Worm (Caenorhabditis elegans): ENCODE results near the gene ndnf-1.

The ndnf-1 gene

DNA sequence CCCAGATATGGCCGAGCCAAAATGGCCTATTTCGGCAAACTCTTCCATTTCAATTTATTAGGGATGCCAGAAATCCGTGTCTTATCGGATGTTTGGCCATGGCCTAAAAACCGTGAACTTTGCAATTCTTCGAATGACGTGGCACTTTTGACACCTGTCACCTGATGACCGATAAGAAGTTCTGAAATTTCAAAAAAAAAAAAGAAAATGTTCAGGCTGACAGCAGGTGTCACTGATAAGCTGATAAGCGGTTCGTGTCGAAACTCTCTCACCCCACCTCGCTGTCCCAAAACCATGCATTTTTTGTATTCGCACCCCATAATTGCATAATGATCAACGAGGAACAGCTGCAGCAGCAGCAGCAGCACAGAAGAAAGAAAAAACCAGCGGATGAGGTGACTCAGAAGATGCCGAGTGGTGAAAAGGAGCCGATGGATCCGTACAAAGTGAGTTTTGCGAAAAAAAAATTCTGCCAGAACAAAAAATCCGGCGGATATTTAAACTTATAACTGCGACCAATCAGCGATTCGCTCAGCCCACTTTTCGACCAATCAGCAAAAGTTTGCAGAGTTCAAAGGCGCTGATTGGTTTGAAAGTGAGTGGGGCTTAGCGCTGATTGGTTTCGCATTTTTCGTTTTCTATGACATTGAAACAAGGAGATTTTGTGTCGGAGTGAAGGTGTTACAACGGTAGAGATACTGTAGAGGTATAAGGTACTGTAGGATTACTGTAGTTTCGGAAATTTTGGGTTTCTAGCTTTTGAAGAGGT lies 16.2 kb downstream of the ndnf-1 start, which contains the start of the genes Y54G2A.28 and vrp-1 (continued):
- peak; percentile 2 for TF ChIP-seq jun-1 (tag; optimal IDR thresholded peaks at IDR 0.05)
- TF ChIP-seq nhr-6 (tag; optimal IDR thresholded peaks at IDR 0.05), result no peak
- TF ChIP-seq ces-1 (GFP tag; optimal IDR thresholded peaks at IDR 0.05), result no peak
- no peak for TF ChIP-seq hmg-1.1 (GFP tag; IDR thresholded peaks at IDR 0.05)
- TF ChIP-seq unc-130 (GFP tag; optimal IDR thresholded peaks at IDR 0.05), result no peak
- TF ChIP-seq mdt-29 (GFP tag; IDR thresholded peaks at IDR 0.05), result peak; percentile 42; the same call in 1 of the 2 replicates
- no peak for TF ChIP-seq nhr-10 (tag; optimal IDR thresholded peaks at IDR 0.05)
- no peak for TF ChIP-seq T20F7.1 (GFP tag; optimal IDR thresholded peaks at IDR 0.05)
- no peak for TF ChIP-seq R02D3.7 (tag; optimal IDR thresholded peaks at IDR 0.05)
- peak; percentile 93 for TF ChIP-seq tra-1 (GFP tag; IDR thresholded peaks at IDR 0.05)
- TF ChIP-seq set-16 (GFP tag; IDR thresholded peaks at IDR 0.05), result peak; percentile 53
- 0 out of 2 replicates have a peak, but pooled peaks have one; percentile 23 for TF ChIP-seq nhr-42 (GFP tag; IDR thresholded peaks at IDR 0.05)
- no peak for TF ChIP-seq egl-27 (tag; optimal IDR thresholded peaks at IDR 0.05)
- TF ChIP-seq F37D6.2 (tag; optimal IDR thresholded peaks at IDR 0.05), result no peak
- TF ChIP-seq lin-15B (tag; optimal IDR thresholded peaks at IDR 0.05), result no peak
- no peak for TF ChIP-seq duxl-1 (tag; optimal IDR thresholded peaks at IDR 0.05; ENCODE audit: poor library complexity)
- TF ChIP-seq vab-7 (GFP tag; IDR thresholded peaks at IDR 0.05), result no peak
- no peak for TF ChIP-seq F10B5.3 (tag; optimal IDR thresholded peaks at IDR 0.05)
- peak; percentile 71; the same call in 1 of the 2 replicates for TF ChIP-seq saeg-2 (GFP tag; IDR thresholded peaks at IDR 0.05)
- no peak for TF ChIP-seq F44E2.7 (GFP tag; IDR thresholded peaks at IDR 0.05)
- no peak for TF ChIP-seq spr-3 (GFP tag; optimal IDR thresholded peaks at IDR 0.05)
- TF ChIP-seq dmd-8 (GFP tag; IDR thresholded peaks at IDR 0.05), result no peak
- no peak for TF ChIP-seq D1046.2 (GFP tag; IDR thresholded peaks at IDR 0.05)
- TF ChIP-seq mes-2 (tag; optimal IDR thresholded peaks at IDR 0.05; ENCODE audit: poor library complexity, severe bottlenecking), result no peak
- TF ChIP-seq unc-39 (tag; optimal IDR thresholded peaks at IDR 0.05), result no peak
- TF ChIP-seq snpc-4 (tag; optimal IDR thresholded peaks at IDR 0.05), result no peak
- no peak for TF ChIP-seq madf-5 (GFP tag; IDR thresholded peaks at IDR 0.05)
- TF ChIP-seq ceh-44 (GFP tag; IDR thresholded peaks at IDR 0.05), result no peak
- TF ChIP-seq daf-8 (GFP tag; IDR thresholded peaks at IDR 0.05), result no peak
- TF ChIP-seq fkh-10 (GFP tag; optimal IDR thresholded peaks at IDR 0.05), result no peak
- TF ChIP-seq skn-1 (tag; optimal IDR thresholded peaks at IDR 0.05), result no peak
- peak; percentile 88; the same call in 1 of the 2 replicates for TF ChIP-seq nhr-41 (GFP tag; IDR thresholded peaks at IDR 0.05)
- 0 out of 2 replicates have a peak, but pooled peaks have one; percentile 53 for TF ChIP-seq Y105C5A.15 (GFP tag; IDR thresholded peaks at IDR 0.05)
- peak; percentile 14 for TF ChIP-seq aha-1 (tag)
- TF ChIP-seq hlh-30 (tag; optimal IDR thresholded peaks at IDR 0.05; ENCODE audit: insufficient read depth), result peak; percentile 45
- no peak for TF ChIP-seq zfp-3 (GFP tag; conservative IDR thresholded peaks at IDR 0.05)
- TF ChIP-seq hif-1 (tag; optimal IDR thresholded peaks at IDR 0.05), result peak in 1 of 2 experiments; percentile 9
- no peak for TF ChIP-seq aly-2 (tag; optimal IDR thresholded peaks at IDR 0.05)
- no peak for TF ChIP-seq ZK546.5 (tag; optimal IDR thresholded peaks at IDR 0.05)
- no peak for TF ChIP-seq lim-7 (GFP tag; IDR thresholded peaks at IDR 0.05)
- peak; percentile 45 for TF ChIP-seq nhr-48 (tag; optimal IDR thresholded peaks at IDR 0.05)
- TF ChIP-seq cey-2 (tag; optimal IDR thresholded peaks at IDR 0.05; ENCODE audit: borderline replicate concordance, insufficient read depth), result no peak
- no peak for TF ChIP-seq daf-19 (GFP tag; conservative IDR thresholded peaks at IDR 0.05)
- TF ChIP-seq unc-62 (GFP tag; optimal IDR thresholded peaks at IDR 0.05 in 1 of 2), result peak; percentile 52 to 86
- no peak for TF ChIP-seq unc-62 (tag; optimal IDR thresholded peaks at IDR 0.05)
- peak; percentile 53 for TF ChIP-seq nhr-77 (tag; optimal IDR thresholded peaks at IDR 0.05)
- TF ChIP-seq mxl-3 (GFP tag; optimal IDR thresholded peaks at IDR 0.05), result no peak
- TF ChIP-seq lin-29 (GFP tag; IDR thresholded peaks at IDR 0.05), result no peak
- TF ChIP-seq fos-1 (tag; optimal IDR thresholded peaks at IDR 0.05), result no peak
- no peak for TF ChIP-seq tag-97 (GFP tag; IDR thresholded peaks at IDR 0.05)

Measured in whole organism, L4 larva.